Worm (Caenorhabditis elegans): ENCODE data around the gene fbxa-151.
A peak's percentile ranks its signal among the peaks of the same experiment; 100 is the strongest.

Gene fbxa-151

DNA sequence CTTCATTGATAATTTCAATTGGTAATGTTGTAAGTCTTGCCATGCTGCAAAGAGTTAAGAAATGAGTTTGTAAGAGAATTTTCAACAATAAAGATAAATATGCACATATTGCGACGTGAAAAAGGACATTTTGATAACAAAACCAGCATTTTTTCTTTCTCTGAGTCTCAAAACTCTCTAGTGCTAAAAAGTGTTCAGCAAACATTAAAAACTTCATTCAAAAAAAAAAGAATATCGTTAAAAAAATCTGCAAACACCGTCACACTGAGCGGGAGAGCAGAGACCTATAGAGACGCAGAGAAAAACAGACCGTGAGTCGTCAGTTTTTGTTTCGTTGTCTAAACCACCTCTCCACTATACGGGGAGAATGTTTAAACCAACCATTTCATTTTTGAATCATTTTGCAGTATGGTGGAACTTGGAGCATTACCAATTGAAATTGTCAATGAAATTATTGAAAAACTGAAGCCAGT, 17.6 kb downstream of the fbxa-151 start, which contains the start of the genes fbxa-76 and fbxa-77:
fbxa-76 (minus strand) TSS at position 51 of the 473 bp plus-strand sequence.
fbxa-77 (plus strand) TSS at position 365 of the 473 bp plus-strand sequence.
- TF ChIP-seq C38D4.7 (GFP tag; optimal IDR thresholded peaks at IDR 0.05) (no peak), ceh-18 (tag; optimal IDR thresholded peaks at IDR 0.05) (no peak), nhr-232 (tag; optimal IDR thresholded peaks at IDR 0.05) (no peak), unc-42 (tag; optimal IDR thresholded peaks at IDR 0.05) (no peak), syd-9 (tag; optimal IDR thresholded peaks at IDR 0.05) (no peak), K09A11.1 (tag; optimal IDR thresholded peaks at IDR 0.05; ENCODE audit: insufficient read depth) (no peak), pat-9 (tag; optimal IDR thresholded peaks at IDR 0.05) (no peak), tbx-7 (tag; optimal IDR thresholded peaks at IDR 0.05) (no peak), mec-3 (tag; optimal IDR thresholded peaks at IDR 0.05; ENCODE audit: borderline replicate concordance) (no peak), ceh-9 (tag; optimal IDR thresholded peaks at IDR 0.05) (no peak), fkh-6 (tag; optimal IDR thresholded peaks at IDR 0.05) (no peak), nhr-11 (tag; optimal IDR thresholded peaks at IDR 0.05) (no peak), ets-4 (tag; optimal IDR thresholded peaks at IDR 0.05) (no peak), gmeb-2 (tag; optimal IDR thresholded peaks at IDR 0.05) (no peak), pha-4 (tag; optimal IDR thresholded peaks at IDR 0.05) (no peak), npax-4 (tag; optimal IDR thresholded peaks at IDR 0.05) (no peak), K02D7.2 (tag; optimal IDR thresholded peaks at IDR 0.05) (no peak), dmd-4 (tag; optimal IDR thresholded peaks at IDR 0.05; ENCODE audit: borderline replicate concordance) (no peak), T23F11.4 (GFP tag; optimal IDR thresholded peaks at IDR 0.05) (no peak), che-1 (tag; optimal IDR thresholded peaks at IDR 0.05) (no peak)

DNA sequence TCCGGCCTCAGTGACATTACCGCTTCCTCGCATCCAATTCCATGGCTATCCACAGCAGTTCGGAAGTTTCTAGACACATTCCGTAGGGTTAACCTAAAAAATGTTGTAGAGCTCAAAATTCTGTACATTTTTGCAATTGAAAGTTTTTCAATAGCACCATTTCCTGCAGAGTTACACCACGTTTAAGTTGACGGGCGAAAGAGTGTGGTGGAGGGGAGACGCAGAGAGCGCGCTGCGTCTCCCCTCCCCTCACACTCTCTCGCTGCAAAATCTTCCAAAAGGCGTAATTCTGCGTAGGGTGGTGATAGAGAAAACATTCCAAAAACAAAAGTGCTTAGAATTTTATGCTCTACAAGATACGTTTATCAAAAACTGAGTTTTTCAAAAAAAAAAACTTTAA, 18.4 kb downstream of the fbxa-151 start:
- TF ChIP-seq unc-3 (GFP tag; conservative IDR thresholded peaks at IDR 0.05) (no peak), unc-3 (tag; optimal IDR thresholded peaks at IDR 0.05) (no peak), ceh-18 (tag; optimal IDR thresholded peaks at IDR 0.05) (no peak), npax-4 (tag; optimal IDR thresholded peaks at IDR 0.05) (no peak), ceh-2 (tag; optimal IDR thresholded peaks at IDR 0.05) (no peak), unc-42 (tag; optimal IDR thresholded peaks at IDR 0.05) (no peak), ceh-34 (tag; optimal IDR thresholded peaks at IDR 0.05) (no peak), ceh-24 (tag; optimal IDR thresholded peaks at IDR 0.05) (no peak)

DNA sequence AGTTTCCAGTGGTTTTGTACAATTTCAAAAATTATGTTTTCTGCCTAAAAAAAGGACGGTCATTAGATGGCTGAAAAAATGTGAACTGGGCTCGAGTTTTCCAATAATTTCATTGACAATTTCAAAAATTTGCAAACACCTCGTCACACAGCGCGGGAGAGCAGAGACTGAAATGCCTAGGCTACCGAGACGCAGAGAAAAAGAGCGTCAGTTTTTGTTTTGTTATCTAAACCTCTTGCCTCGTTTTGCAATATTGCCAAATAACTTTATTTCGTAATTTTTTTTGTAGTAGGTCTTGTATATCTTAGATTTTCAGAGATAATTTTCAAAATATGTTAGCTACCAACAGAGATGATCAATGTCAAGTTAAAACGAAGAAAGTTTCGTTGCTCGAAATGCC, 23.5 kb downstream of the fbxa-151 start, which contains the start of gene fbxa-63:
fbxa-63 (plus strand) TSS at position 310 of the 400 bp plus-strand sequence.
- TF ChIP-seq nfya-1 (tag; optimal IDR thresholded peaks at IDR 0.05), result peak; percentile 30
- no peak for TF ChIP-seq ref-2 (tag; optimal IDR thresholded peaks at IDR 0.05)
- TF ChIP-seq dmd-4 (tag; optimal IDR thresholded peaks at IDR 0.05; ENCODE audit: borderline replicate concordance), result no peak

DNA sequence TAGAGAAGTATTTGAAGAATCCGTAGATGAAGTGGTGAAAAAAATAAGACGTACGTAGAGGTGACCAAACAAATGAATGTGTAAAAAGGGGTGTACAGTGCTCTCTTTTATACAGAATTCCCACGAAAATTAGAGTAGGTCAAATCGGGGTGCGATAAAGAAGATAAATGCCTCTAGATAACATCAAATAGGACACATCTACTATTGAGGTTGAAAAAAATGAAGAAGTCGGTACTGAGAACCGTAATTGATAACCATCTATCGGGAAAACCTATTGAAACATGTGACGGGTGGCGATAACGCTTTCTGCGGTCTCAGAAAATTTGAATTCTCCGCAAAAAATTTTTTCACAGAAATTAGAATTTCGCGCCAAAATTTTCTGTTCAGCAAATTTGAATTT, 28.0 kb downstream of the fbxa-151 start, which contains the start of gene fbxa-61:
fbxa-61 (plus strand) TSS at position 345 of the 400 bp plus-strand sequence.
- TF ChIP-seq ceh-31 (tag; optimal IDR thresholded peaks at IDR 0.05), result no peak
- peak; percentile 18 for TF ChIP-seq rnt-1 (tag; optimal IDR thresholded peaks at IDR 0.05)

DNA sequence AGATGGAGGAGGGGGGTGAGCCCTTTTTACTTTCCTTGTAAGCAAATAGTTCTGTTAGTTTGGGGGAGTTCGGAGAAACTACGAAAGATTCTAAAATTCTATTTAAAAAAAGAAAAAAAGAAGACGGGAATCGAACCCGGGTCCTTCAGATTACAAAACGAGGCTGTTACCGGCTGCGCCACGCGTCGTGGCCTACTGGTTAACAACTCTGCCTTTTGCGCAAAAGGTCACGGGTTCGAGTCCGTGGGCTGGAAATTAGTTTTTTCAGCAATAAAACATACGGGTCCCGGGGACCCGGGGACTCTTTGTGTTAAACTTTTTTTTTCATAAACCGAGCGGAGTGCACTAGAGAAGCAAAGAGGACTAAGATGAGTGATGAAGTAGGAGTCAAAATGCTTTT, 35.5 kb downstream of the fbxa-151 start:
- TF ChIP-seq unc-55 (GFP tag; optimal IDR thresholded peaks at IDR 0.05) (peak; percentile 22), pqm-1 (tag; optimal IDR thresholded peaks at IDR 0.05) (no peak)

DNA sequence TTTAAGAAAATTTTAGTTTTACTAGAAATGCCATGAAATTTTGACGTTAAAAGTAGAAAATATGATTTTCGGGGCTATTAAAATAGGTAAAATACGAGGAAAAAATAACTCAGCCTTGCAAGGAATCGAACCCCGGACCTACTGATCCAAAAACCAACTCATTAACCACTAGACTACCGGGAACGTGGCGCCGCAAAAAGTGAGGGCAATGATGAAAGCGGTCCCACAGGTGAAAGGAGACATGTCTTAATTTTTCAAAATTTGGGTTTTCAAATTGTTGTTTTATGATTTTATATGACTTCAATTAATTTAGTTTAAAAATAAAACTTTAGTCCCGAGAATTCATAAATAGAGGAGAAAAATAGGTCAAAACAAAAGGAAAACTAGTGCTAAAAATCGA, 36.0 kb downstream of the fbxa-151 start:
- no peak for TF ChIP-seq ceh-18 (tag; optimal IDR thresholded peaks at IDR 0.05)
- TF ChIP-seq ceh-6 (GFP tag; optimal IDR thresholded peaks at IDR 0.05), result no peak
